Worm (Caenorhabditis elegans): Measurements from ENCODE around the gene nucb-1.

The nucb-1 gene

DNA sequence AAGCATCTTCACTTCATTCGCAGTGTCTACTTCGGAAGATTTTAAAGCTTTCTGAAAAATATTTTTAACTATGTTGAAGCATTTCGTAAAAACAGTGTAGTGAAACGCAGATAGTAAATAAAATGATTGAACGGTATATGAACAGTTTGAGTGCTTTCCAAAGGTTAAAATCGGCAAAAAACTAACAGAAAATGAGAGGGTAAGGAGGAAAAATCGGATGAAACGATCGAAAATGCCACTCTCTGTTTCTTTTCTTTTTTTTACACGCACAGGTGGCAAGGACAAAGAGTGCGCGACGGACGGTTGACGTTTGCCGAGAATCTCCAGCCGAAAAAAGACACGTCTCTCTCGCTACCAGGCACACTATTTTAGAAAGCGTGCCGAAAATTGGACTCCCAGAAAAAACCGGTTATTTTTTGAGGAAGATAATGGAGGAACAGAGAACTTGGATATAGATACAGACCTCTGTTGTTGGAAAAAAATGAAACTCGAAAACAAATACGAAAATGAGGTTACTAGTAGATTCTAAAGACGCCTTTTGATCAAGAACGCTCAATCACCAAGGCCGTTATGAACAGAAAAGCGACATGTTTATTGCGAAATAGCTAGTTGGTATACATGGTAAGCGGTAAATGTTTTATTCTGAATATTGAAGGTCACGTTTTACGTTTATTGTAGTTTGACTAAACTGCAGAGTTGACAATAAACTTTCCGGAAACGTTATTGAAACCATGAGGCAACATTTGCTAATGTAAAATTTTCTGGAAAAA is 3.0 kb upstream of the nucb-1 start, which contains the start of gene myrf-2 (continued):
- TF ChIP-seq ceh-88 (GFP tag; IDR thresholded peaks at IDR 0.05) (no peak), C34B4.2 (tag; optimal IDR thresholded peaks at IDR 0.05) (no peak), pag-3 (tag; optimal IDR thresholded peaks at IDR 0.05; ENCODE audit: borderline replicate concordance, insufficient read depth) (peak; percentile 87), pqm-1 (tag; optimal IDR thresholded peaks at IDR 0.05) (no peak), hlh-4 (tag; optimal IDR thresholded peaks at IDR 0.05) (no peak), mdl-1 (tag; optimal IDR thresholded peaks at IDR 0.05) (no peak), nhr-71 (tag; optimal IDR thresholded peaks at IDR 0.05) (peak; percentile 36), nhr-84 (tag; optimal IDR thresholded peaks at IDR 0.05) (no peak), elt-2 (tag; optimal IDR thresholded peaks at IDR 0.05) (no peak), skn-1 (tag; optimal IDR thresholded peaks at IDR 0.05) (no peak), C04F5.9 (tag; optimal IDR thresholded peaks at IDR 0.05) (no peak), nhr-237 (tag; optimal IDR thresholded peaks at IDR 0.05) (no peak), lsy-2 (tag; optimal IDR thresholded peaks at IDR 0.05) (peak in 1 of 2 experiments; percentile 20), lin-13 (GFP tag; optimal IDR thresholded peaks at IDR 0.05) (no peak), alr-1 (tag; optimal IDR thresholded peaks at IDR 0.05; ENCODE audit: borderline replicate concordance) (no peak), pax-3 (tag; optimal IDR thresholded peaks at IDR 0.05) (no peak), zip-4 (GFP tag; optimal IDR thresholded peaks at IDR 0.05) (peak; percentile 63), nhr-20 (tag; optimal IDR thresholded peaks at IDR 0.05) (peak; percentile 59), tlp-1 (tag; optimal IDR thresholded peaks at IDR 0.05) (no peak), mab-9 (GFP tag; IDR thresholded peaks at IDR 0.05) (no peak), nhr-47 (tag; optimal IDR thresholded peaks at IDR 0.05) (no peak), fkh-4 (tag; optimal IDR thresholded peaks at IDR 0.05; ENCODE audit: borderline replicate concordance) (no peak), rnt-1 (tag; optimal IDR thresholded peaks at IDR 0.05) (no peak), snu-23 (GFP tag; optimal IDR thresholded peaks at IDR 0.05) (peak; percentile 47), dpl-1 (GFP tag; optimal IDR thresholded peaks at IDR 0.05) (no peak), egl-13 (tag; optimal IDR thresholded peaks at IDR 0.05) (no peak), unc-86 (tag; optimal IDR thresholded peaks at IDR 0.05) (no peak), hlh-17 (GFP tag; optimal IDR thresholded peaks at IDR 0.05; ENCODE audit: borderline replicate concordance) (no peak), hpl-2 (GFP tag; optimal IDR thresholded peaks at IDR 0.05) (no peak), nhr-19 (GFP tag; conservative IDR thresholded peaks at IDR 0.05) (no peak), lin-35 (GFP tag; optimal IDR thresholded peaks at IDR 0.05) (no peak)

DNA sequence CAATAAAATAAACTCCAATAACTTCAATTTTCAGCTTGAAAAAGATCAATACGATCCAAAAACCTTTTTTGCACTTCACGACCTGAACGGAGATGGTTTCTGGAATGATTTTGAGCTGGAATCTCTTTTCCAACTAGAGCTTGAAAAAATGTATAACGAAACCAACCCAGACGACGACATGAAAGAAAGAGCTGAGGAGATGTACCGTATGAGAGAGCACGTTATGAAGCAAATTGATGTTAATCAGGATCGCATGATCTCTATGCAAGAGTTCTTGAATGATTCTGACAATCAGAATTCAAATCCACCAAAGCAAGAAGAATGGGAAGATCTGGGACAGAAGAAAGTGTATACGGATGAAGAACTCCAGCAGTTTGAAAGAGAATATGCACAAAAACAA is 1.7 kb downstream of the nucb-1 start:
- TF ChIP-seq nhr-85 (tag) (peak; percentile 18), aha-1 (tag; optimal IDR thresholded peaks at IDR 0.05) (no peak), efl-1 (optimal IDR thresholded peaks at IDR 0.05) (no peak), efl-1 (GFP tag; optimal IDR thresholded peaks at IDR 0.05 in 1 of 2) (peak in 1 of 2 experiments; percentile 74)

DNA sequence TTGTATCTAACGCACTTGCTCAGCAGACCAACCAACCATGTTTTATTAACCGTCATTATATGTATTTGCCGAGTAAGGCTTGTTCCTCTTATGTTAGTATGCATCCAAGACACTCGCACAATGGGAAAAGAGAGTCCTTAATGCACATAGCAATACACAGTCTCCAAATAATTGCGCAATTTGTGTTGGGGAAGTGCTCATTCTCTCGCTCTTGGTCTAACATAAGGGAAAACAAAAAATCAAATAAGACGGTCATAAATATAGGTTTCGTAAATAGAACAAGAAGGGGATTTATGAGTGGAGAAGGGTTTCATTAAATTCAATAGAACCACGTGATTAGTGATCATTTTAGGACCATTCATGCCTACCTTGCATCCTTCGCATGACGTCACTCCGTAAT is 6.0 kb downstream of the nucb-1 start:
- no peak for TF ChIP-seq nhr-12 (tag; optimal IDR thresholded peaks at IDR 0.05)
- TF ChIP-seq sup-37 (GFP tag; optimal IDR thresholded peaks at IDR 0.05): no peak
- no peak for TF ChIP-seq hlh-17 (GFP tag; optimal IDR thresholded peaks at IDR 0.05; ENCODE audit: borderline replicate concordance)
- no peak for TF ChIP-seq nhr-76 (tag; optimal IDR thresholded peaks at IDR 0.05)
